Fruit fly (Drosophila melanogaster): Measurements from ENCODE around the gene GC1.

Gene GC1

DNA sequence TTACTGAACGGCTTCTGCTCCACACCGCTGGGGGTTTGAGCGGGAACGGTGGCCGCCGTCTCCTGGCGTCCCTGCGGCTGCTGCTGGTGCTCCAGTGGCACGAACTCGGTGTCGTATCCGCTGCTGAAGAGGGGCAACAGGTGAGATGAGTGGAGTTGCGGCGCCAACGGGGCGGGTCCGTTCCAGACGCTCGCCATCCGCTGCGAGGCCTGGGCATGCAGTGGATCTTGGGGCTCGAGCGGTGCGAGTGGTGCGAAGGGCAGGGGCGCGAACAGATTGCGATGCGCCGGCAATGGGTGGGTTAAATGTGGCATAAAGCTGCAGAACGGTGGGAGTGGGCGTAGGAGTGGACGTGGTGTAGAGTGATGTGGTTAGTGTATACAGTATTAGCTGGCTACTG lies 21.7 kb downstream of the GC1 start (continued):
- TF ChIP-seq chinmo (GFP tag; IDR thresholded peaks at IDR 0.05; ENCODE audit: partially characterized antibody): no peak
- TF ChIP-seq sima (GFP tag; optimal IDR thresholded peaks at IDR 0.05): no peak
- TF ChIP-seq CG13624 (GFP tag; optimal IDR thresholded peaks at IDR 0.05): no peak
- no peak for TF ChIP-seq Taf1 (GFP tag; IDR thresholded peaks at IDR 0.05)

DNA sequence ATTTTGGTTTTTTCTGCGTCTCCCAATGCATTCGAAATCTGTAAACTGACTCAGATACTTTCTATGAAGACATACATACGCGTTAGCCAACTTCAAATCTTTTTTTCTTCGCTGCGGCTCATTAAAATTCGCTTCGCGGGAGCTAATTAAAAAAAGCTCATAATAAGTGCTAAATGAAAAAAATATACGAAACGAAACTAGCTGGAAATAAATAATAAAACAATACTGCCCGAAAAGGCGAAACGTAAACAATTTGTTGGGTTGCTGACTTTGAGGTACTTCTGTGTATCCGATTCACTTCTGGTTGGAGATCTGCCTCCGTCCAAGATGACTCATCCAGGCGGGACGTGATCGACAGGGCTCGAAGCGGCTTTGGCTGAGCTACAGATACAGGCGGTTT lies 22.5 kb downstream of the GC1 start:
- peak; percentile 29 for TF ChIP-seq oc (tag; optimal IDR thresholded peaks at IDR 0.05)
- TF ChIP-seq slbo (GFP tag; IDR thresholded peaks at IDR 0.05): no peak
- TF ChIP-seq chinmo (GFP tag; IDR thresholded peaks at IDR 0.05; ENCODE audit: partially characterized antibody): 0 out of 4 replicates have a peak, but pooled peaks have one; percentile 53

DNA sequence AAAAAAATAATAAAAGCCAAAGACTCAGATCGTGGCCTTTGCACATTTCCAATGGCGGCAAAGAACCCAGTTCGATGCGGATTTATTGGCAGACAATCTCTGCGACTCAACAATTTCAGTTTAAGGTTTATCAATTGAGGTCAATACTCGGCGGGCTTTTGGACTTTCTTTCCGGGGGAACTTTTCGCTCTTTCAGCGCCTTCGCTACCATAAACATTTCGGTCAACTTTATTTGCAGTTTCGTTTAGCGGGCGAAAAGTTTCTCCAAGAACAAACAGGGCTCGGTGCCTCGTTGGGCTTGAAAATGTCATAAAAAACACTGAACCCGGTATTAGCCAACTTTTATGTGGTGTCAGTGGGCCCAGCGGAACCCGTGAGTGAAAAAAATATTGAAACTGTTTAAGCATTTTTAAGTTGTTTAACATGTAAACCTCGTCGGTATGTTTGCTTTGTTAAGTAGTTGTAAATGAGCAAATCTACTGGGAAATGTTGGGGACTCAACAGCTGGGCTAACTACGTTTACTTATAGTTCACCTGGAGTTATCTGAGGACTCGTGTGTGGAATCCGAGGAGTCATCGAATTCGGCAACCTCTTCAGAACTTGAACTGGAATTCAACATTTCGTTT lies 24.1 kb downstream of the GC1 start:
- no peak for TF ChIP-seq NfI (GFP tag; optimal IDR thresholded peaks at IDR 0.05)
- no peak for TF ChIP-seq HHEX (GFP tag; optimal IDR thresholded peaks at IDR 0.05)
- TF ChIP-seq Meics (GFP tag; optimal IDR thresholded peaks at IDR 0.05): no peak
- TF ChIP-seq C15 (GFP tag; IDR thresholded peaks at IDR 0.05): 0 out of 3 replicates have a peak, but pooled peaks have one; percentile 30
- TF ChIP-seq Hand (GFP tag; optimal IDR thresholded peaks at IDR 0.05): no peak
- no peak for TF ChIP-seq ac (GFP tag; optimal IDR thresholded peaks at IDR 0.05)
- TF ChIP-seq unpg (GFP tag; optimal IDR thresholded peaks at IDR 0.05): no peak
- peak; percentile 10 for TF ChIP-seq CG12071 (GFP tag; optimal IDR thresholded peaks at IDR 0.05)
- TF ChIP-seq lab (GFP tag; optimal IDR thresholded peaks at IDR 0.05): peak; percentile 5
- peak; percentile 5 for TF ChIP-seq PHDP (tag; optimal IDR thresholded peaks at IDR 0.05)
- peak; percentile 45 for TF ChIP-seq Med (GFP tag)
- TF ChIP-seq CG18599 (GFP tag; optimal IDR thresholded peaks at IDR 0.05): no peak
- TF ChIP-seq ATbp (GFP tag; optimal IDR thresholded peaks at IDR 0.05): peak; percentile 52
- no peak for TF ChIP-seq CG10565 (GFP tag; optimal IDR thresholded peaks at IDR 0.05)
- TF ChIP-seq Rfx (GFP tag; IDR thresholded peaks at IDR 0.05): 0 out of 2 replicates have a peak, but pooled peaks have one; percentile 20
- no peak for TF ChIP-seq jigr1 (GFP tag; IDR thresholded peaks at IDR 0.05)
- TF ChIP-seq NC2β (GFP tag; optimal IDR thresholded peaks at IDR 0.05): no peak

DNA sequence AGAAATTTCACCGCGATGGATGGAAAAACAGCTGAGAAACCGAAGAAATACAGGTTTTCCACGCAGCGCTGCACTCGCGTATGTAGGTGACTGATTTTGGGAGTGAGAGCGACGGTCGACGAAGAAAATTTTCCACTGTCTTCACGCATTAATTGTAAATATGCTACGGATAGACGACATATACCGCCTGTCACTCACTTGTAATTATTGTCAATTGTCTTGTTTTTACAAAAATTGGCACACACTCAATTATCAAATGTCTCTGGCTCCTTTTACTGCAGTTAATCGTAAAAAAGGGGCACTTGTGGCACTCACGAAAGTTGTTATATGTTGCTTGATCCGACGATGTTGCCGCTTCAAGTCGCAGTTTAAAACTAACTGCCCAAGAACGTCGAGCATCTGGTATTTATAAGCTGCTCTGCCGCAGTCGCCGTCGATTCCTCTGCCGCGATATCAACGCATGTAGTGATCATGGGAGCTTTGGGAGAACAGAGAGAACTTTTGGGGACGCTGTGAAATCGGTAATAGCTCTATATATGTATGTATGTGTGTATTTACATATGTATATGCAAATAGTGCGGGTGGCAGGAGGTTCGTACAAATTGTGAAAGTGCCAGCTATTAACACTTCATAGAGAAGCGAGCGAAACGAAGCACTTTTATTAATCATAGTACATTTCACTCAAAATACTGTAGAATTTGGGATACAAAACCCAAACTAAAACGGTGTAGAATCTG lies 25.6 kb downstream of the GC1 start, which contains the start of gene mfas:
mfas (minus strand) TSS at position 382 of the 737 bp plus-strand sequence.
- no peak for TF ChIP-seq MESR4 (GFP tag; optimal IDR thresholded peaks at IDR 0.05)
- TF ChIP-seq CG3163 (GFP tag; optimal IDR thresholded peaks at IDR 0.05): peak; percentile 32
- TF ChIP-seq Sox100B (GFP tag; optimal IDR thresholded peaks at IDR 0.05): peak; percentile 18
- no peak for TF ChIP-seq Meics (GFP tag; optimal IDR thresholded peaks at IDR 0.05)
- TF ChIP-seq gro (GFP tag; optimal IDR thresholded peaks at IDR 0.05): peak; percentile 31
- TF ChIP-seq Side (GFP tag; optimal IDR thresholded peaks at IDR 0.05): peak; percentile 19
- TF ChIP-seq her (GFP tag; optimal IDR thresholded peaks at IDR 0.05): no peak
- TF ChIP-seq phol (tag; optimal IDR thresholded peaks at IDR 0.05): no peak
- TF ChIP-seq Dbx (GFP tag; IDR thresholded peaks at IDR 0.05): peak; percentile 12; the same call in 1 of the 3 replicates
- TF ChIP-seq CHES-1-like (GFP tag; optimal IDR thresholded peaks at IDR 0.05): peak; percentile 6
- TF ChIP-seq ci (GFP tag; IDR thresholded peaks at IDR 0.05): peak; percentile 54; the same call in 1 of the 3 replicates
- TF ChIP-seq CG5180 (GFP tag; optimal IDR thresholded peaks at IDR 0.05): no peak
- TF ChIP-seq CG9437 (GFP tag; optimal IDR thresholded peaks at IDR 0.05): peak; percentile 1
- no peak for TF ChIP-seq CG4854 (GFP tag; optimal IDR thresholded peaks at IDR 0.05)
- peak; percentile 35 for TF ChIP-seq CG1603 (tag; optimal IDR thresholded peaks at IDR 0.05)
- TF ChIP-seq Deaf1 (tag; optimal IDR thresholded peaks at IDR 0.05): no peak
- TF ChIP-seq slou (GFP tag; optimal IDR thresholded peaks at IDR 0.05): no peak
- TF ChIP-seq CG12769 (tag; optimal IDR thresholded peaks at IDR 0.05): no peak
- TF ChIP-seq CG10979 (tag; optimal IDR thresholded peaks at IDR 0.05): no peak
- TF ChIP-seq sens-2 (GFP tag; IDR thresholded peaks at IDR 0.05): no peak
- TF ChIP-seq kni (GFP tag; optimal IDR thresholded peaks at IDR 0.05): peak; percentile 39
- TF ChIP-seq Gsc (GFP tag; IDR thresholded peaks at IDR 0.05): no peak
